Fruit fly (Drosophila melanogaster) whole organism, embryonic: ENCODE data around the gene fd96Cb.

Source experiments
- Bgb ChIP-seq: fragments of 200-800 bp; sonication (Bioruptor generic); IDR thresholded peaks from 2 replicates; pipeline ENCODE4 v1.3.6; 2022; ENCODE audit warnings: missing biosample characterization, missing genetic modification characterization; ENCODE audit not compliant: partially characterized antibody
- CG12659 ChIP-seq: fragments of 200-800 bp; sonication (Bioruptor generic); optimal IDR thresholded peaks from 3 replicates; lab custom pipeline; 2017; ENCODE audit warnings: mild to moderate bottlenecking, missing biosample characterization, missing genetic modification reagents, missing genetic modification characterization
- CG15514 ChIP-seq: fragments of 200-800 bp; sonication (Bioruptor generic); optimal IDR thresholded peaks from 3 replicates; lab custom pipeline; 2017; ENCODE audit warnings: missing biosample characterization, missing genetic modification characterization, mild to moderate bottlenecking, moderate library complexity, missing genetic modification reagents
- CG16813 ChIP-seq: fragments of 200-800 bp; sonication (Bioruptor generic); IDR thresholded peaks from 3 replicates; pipeline ENCODE4 v1.3.6; 2022; ENCODE audit warnings: missing biosample characterization, missing genetic modification characterization; ENCODE audit not compliant: partially characterized antibody
- CG17829 ChIP-seq: fragments of 200-800 bp; optimal IDR thresholded peaks from 2 replicates; lab custom pipeline; 2019; ENCODE audit warnings: missing biosample characterization, mild to moderate bottlenecking, missing genetic modification characterization, moderate library complexity
- CG2116 ChIP-seq: fragments of 200-800 bp; sonication (Bioruptor generic); optimal IDR thresholded peaks from 3 replicates; lab custom pipeline; 2018; ENCODE audit warnings: missing biosample characterization, mild to moderate bottlenecking, missing genetic modification characterization
- CG2129 ChIP-seq: fragments of 200-800 bp; sonication (Bioruptor generic); IDR thresholded peaks from 2 replicates; pipeline ENCODE4 v1.3.6; 2022; ENCODE audit warnings: missing biosample characterization, missing genetic modification characterization; ENCODE audit not compliant: partially characterized antibody
- CG3281 ChIP-seq: fragments of 200-800 bp; sonication (Bioruptor generic); optimal IDR thresholded peaks from 3 replicates; lab custom pipeline; 2017; ENCODE audit warnings: missing biosample characterization, mild to moderate bottlenecking, missing genetic modification characterization
- CG4404 ChIP-seq: fragments of 200-800 bp; sonication (Bioruptor generic); IDR thresholded peaks from 2 replicates; pipeline ENCODE4 v1.3.6; 2022; ENCODE audit warnings: missing biosample characterization, missing genetic modification characterization
- CG5245 ChIP-seq: fragments of 200-800 bp; sonication (Bioruptor generic); optimal IDR thresholded peaks from 3 replicates; lab custom pipeline; 2016; ENCODE audit warnings: missing biosample characterization, missing genetic modification characterization
- CG6791 ChIP-seq: fragments of 200-800 bp; sonication (Bioruptor generic); IDR thresholded peaks from 3 replicates; pipeline ENCODE4 v1.3.6; 2022; ENCODE audit warnings: missing biosample characterization, missing genetic modification characterization; ENCODE audit not compliant: partially characterized antibody
- Dip3 ChIP-seq: fragments of 200-800 bp; sonication (Bioruptor generic); optimal IDR thresholded peaks from 3 replicates; lab custom pipeline; 2016; ENCODE audit warnings: missing biosample characterization, missing genetic modification characterization
- Doc3 ChIP-seq: fragments of 200-800 bp; sonication (Bioruptor generic); IDR thresholded peaks from 3 replicates; pipeline ENCODE4 v1.3.6; 2022; ENCODE audit warnings: missing biosample characterization, missing genetic modification characterization; ENCODE audit not compliant: partially characterized antibody
- Dref ChIP-seq: fragments of 200-800 bp; sonication (Bioruptor generic); IDR thresholded peaks from 2 replicates; pipeline ENCODE4 v1.3.6; 2022; ENCODE audit warnings: missing biosample characterization, missing genetic modification characterization
- Ets65A ChIP-seq: fragments of 200-800 bp; sonication (Bioruptor generic); peaks from one replicate; lab custom pipeline; 2016; ENCODE audit warnings: missing biosample characterization, missing genetic modification characterization
- Ets97D ChIP-seq: fragments of 200-800 bp; sonication (Bioruptor generic); optimal IDR thresholded peaks from 3 replicates; lab custom pipeline; 2016; ENCODE audit warnings: missing biosample characterization, missing genetic modification characterization
- Jarid2 ChIP-seq: fragments of 200-800 bp; sonication (Bioruptor generic); optimal IDR thresholded peaks from 3 replicates; lab custom pipeline; 2017; ENCODE audit warnings: mild to moderate bottlenecking, missing biosample characterization, missing genetic modification reagents, missing genetic modification characterization
- MESR4 ChIP-seq: fragments of 200-800 bp; sonication (Bioruptor generic); optimal IDR thresholded peaks from 2 replicates; lab custom pipeline; 2018; ENCODE audit warnings: missing biosample characterization, mild to moderate bottlenecking, missing genetic modification characterization, moderate library complexity
- Med ChIP-seq: fragments of 200-800 bp; sonication (Bioruptor generic); peaks from one replicate; lab custom pipeline; 2016; ENCODE audit warnings: missing biosample characterization, missing genetic modification characterization, mild to moderate bottlenecking, inconsistent platforms, moderate library complexity
- Scr ChIP-seq: fragments of 200-800 bp; sonication (Bioruptor generic); IDR thresholded peaks from 2 replicates; pipeline ENCODE4 v1.3.6; 2022; ENCODE audit warnings: missing biosample characterization, missing genetic modification characterization; ENCODE audit not compliant: partially characterized antibody
- Sry-δ ChIP-seq: fragments of 200-800 bp; sonication (Bioruptor generic); optimal IDR thresholded peaks from 2 replicates; lab custom pipeline; 2016; ENCODE audit warnings: missing biosample characterization, missing genetic modification characterization
- amos ChIP-seq: fragments of 200-800 bp; sonication (Bioruptor generic); IDR thresholded peaks from 2 replicates; pipeline ENCODE4 v1.3.6; 2022; ENCODE audit warnings: missing biosample characterization, missing genetic modification characterization; ENCODE audit not compliant: partially characterized antibody
- bbx ChIP-seq: fragments of 200-800 bp; sonication (Bioruptor generic); IDR thresholded peaks from 2 replicates; pipeline ENCODE4 v1.3.6; 2022; ENCODE audit warnings: missing biosample characterization, missing genetic modification characterization; ENCODE audit not compliant: partially characterized antibody
- bigmax ChIP-seq: fragments of 200-800 bp; sonication (Bioruptor generic); optimal IDR thresholded peaks from 2 replicates; lab custom pipeline; 2018; ENCODE audit warnings: missing biosample characterization, mild to moderate bottlenecking, missing genetic modification characterization
- chinmo ChIP-seq: fragments of 200-800 bp; sonication (Bioruptor generic); IDR thresholded peaks from 4 replicates; pipeline ENCODE4 v1.3.6; 2022; ENCODE audit warnings: missing biosample characterization, missing genetic modification characterization; ENCODE audit not compliant: partially characterized antibody
- ci ChIP-seq: fragments of 200-800 bp; sonication (Bioruptor generic); IDR thresholded peaks from 3 replicates; pipeline ENCODE4 v1.3.6; 2022; ENCODE audit warnings: missing biosample characterization, missing genetic modification characterization
- crp ChIP-seq, 2 experiments: fragments of 200-800 bp; sonication (Bioruptor generic); optimal IDR thresholded peaks; 2 replicates in 1 of 2; 3 replicates in 1 of 2; lab custom pipeline; 2017; ENCODE audit warnings: missing biosample characterization in 2 of 2, missing genetic modification characterization in 2 of 2, mild to moderate bottlenecking in 1 of 2, moderate library complexity in 1 of 2
- dm ChIP-seq: fragments of 200-800 bp; sonication (Bioruptor generic); optimal IDR thresholded peaks from 3 replicates; lab custom pipeline; 2016; ENCODE audit warnings: missing biosample characterization, missing genetic modification characterization
- inv ChIP-seq: fragments of 200-800 bp; sonication (Bioruptor generic); IDR thresholded peaks from 2 replicates; pipeline ENCODE4 v1.3.6; 2022; ENCODE audit warnings: missing biosample characterization, missing genetic modification characterization; ENCODE audit not compliant: partially characterized antibody
- kah ChIP-seq: fragments of 200-800 bp; sonication (Bioruptor generic); optimal IDR thresholded peaks from 2 replicates; lab custom pipeline; 2018; ENCODE audit warnings: missing biosample characterization, mild to moderate bottlenecking, missing genetic modification characterization
- knrl ChIP-seq: fragments of 200-800 bp; sonication (Bioruptor generic); IDR thresholded peaks from 3 replicates; pipeline ENCODE4 v1.3.6; 2022; ENCODE audit warnings: missing biosample characterization, missing genetic modification characterization; ENCODE audit not compliant: partially characterized antibody
- lbe ChIP-seq: fragments of 200-800 bp; sonication (Bioruptor generic); optimal IDR thresholded peaks from 2 replicates; lab custom pipeline; 2016; ENCODE audit warnings: missing biosample characterization, mild to moderate bottlenecking, missing genetic modification characterization
- nerfin-1 ChIP-seq: fragments of 200-800 bp; sonication (Bioruptor generic); optimal IDR thresholded peaks from 3 replicates; lab custom pipeline; 2019; ENCODE audit warnings: missing biosample characterization, mild to moderate bottlenecking, missing genetic modification characterization, moderate library complexity
- pb ChIP-seq: fragments of 200-800 bp; sonication (Bioruptor generic); optimal IDR thresholded peaks from 3 replicates; lab custom pipeline; 2016; ENCODE audit warnings: missing biosample characterization, missing genetic modification characterization
- pfk ChIP-seq: fragments of 200-800 bp; sonication (Bioruptor generic); optimal IDR thresholded peaks from 2 replicates; lab custom pipeline; 2018; ENCODE audit warnings: missing biosample characterization, mild to moderate bottlenecking, missing genetic modification characterization, moderate library complexity
- pzg ChIP-seq: fragments of 200-800 bp; sonication (Bioruptor generic); optimal IDR thresholded peaks from 3 replicates; lab custom pipeline; 2018; ENCODE audit warnings: missing biosample characterization, mild to moderate bottlenecking, missing genetic modification characterization, moderate library complexity
- row ChIP-seq: fragments of 200-800 bp; sonication (Bioruptor generic); IDR thresholded peaks from 3 replicates; pipeline ENCODE4 v1.3.6; 2022; ENCODE audit warnings: missing biosample characterization, missing genetic modification characterization
- scrt ChIP-seq: fragments of 200-800 bp; sonication (Bioruptor generic); optimal IDR thresholded peaks from 2 replicates; lab custom pipeline; 2018; ENCODE audit warnings: missing biosample characterization, mild to moderate bottlenecking, missing genetic modification characterization, moderate library complexity
- sna ChIP-seq: fragments of 200-800 bp; sonication (Bioruptor generic); IDR thresholded peaks from 2 replicates; pipeline ENCODE4 v1.3.6; 2022; ENCODE audit warnings: missing biosample characterization, missing genetic modification characterization; ENCODE audit not compliant: partially characterized antibody
- tna ChIP-seq: fragments of 200-800 bp; sonication (Bioruptor generic); IDR thresholded peaks from 2 replicates; pipeline ENCODE4 v1.3.6; 2022; ENCODE audit warnings: missing biosample characterization, missing genetic modification characterization; ENCODE audit not compliant: partially characterized antibody
- unc-4 ChIP-seq: fragments of 200-800 bp; sonication (Bioruptor generic); IDR thresholded peaks from 2 replicates; pipeline ENCODE4 v1.3.6; 2022; ENCODE audit warnings: missing biosample characterization, missing genetic modification characterization; ENCODE audit not compliant: partially characterized antibody

Gene fd96Cb

dm6 chr3R:25127231-25127689 is 32.4 kb downstream of the fd96Cb start, which contains the start of the genes Mocs2A, Mocs2B and Clbn (continued):
- TF ChIP-seq Doc3 (GFP tag; lab: Robert Waterston, UW) (peak; percentile 81), bbx (GFP tag; lab: Robert Waterston, UW) (peak; percentile 62), MESR4 (GFP tag; lab: Kevin White, UChicago) (peak; percentile 70), Med (GFP tag; lab: Kevin White, UChicago) (peak; percentile 19), ci (no peak), inv (GFP tag; lab: Robert Waterston, UW) (peak; percentile 73), pfk (GFP tag; lab: Kevin White, UChicago) (peak; percentile 91), CG12659 (GFP tag; lab: Kevin White, UChicago) (peak; percentile 30), tna (GFP tag; lab: Robert Waterston, UW) (peak; percentile 26; the same call in 1 of the 2 replicates), CG17829 (tag; lab: Kevin White, UChicago) (peak; percentile 12), CG4404 (no peak), chinmo (peak; percentile 75; the same call in 1 of the 4 replicates), crp (GFP tag; optimal IDR thresholded peaks at IDR 0.05; lab: Kevin White, UChicago) (peak in 1 of 2 experiments; percentile 77), Ets65A (no peak), scrt (GFP tag; lab: Kevin White, UChicago) (peak; percentile 81), bigmax (GFP tag; lab: Kevin White, UChicago) (no peak), CG5245 (GFP tag; lab: Kevin White, UChicago) (no peak), knrl (GFP tag; lab: Robert Waterston, UW) (peak; percentile 81), CG6791 (GFP tag; lab: Robert Waterston, UW) (peak; percentile 66), dm (peak; percentile 62), amos (GFP tag; lab: Robert Waterston, UW) (peak; percentile 68), Scr (peak; percentile 89), CG3281 (no peak), unc-4 (GFP tag; lab: Robert Waterston, UW) (peak; percentile 84), CG15514 (GFP tag; lab: Kevin White, UChicago) (peak; percentile 39), CG2116 (GFP tag; lab: Kevin White, UChicago) (peak; percentile 53), sna (GFP tag; lab: Robert Waterston, UW) (peak; percentile 81), Dref (peak; percentile 73), lbe (GFP tag; lab: Kevin White, UChicago) (peak; percentile 12), CG2129 (GFP tag; lab: Robert Waterston, UW) (peak; percentile 75), CG16813 (GFP tag; lab: Robert Waterston, UW) (peak; percentile 82), pzg (GFP tag; lab: Kevin White, UChicago) (peak; percentile 48), pb (GFP tag; lab: Kevin White, UChicago) (no peak), Sry-δ (GFP tag; lab: Kevin White, UChicago) (peak; percentile 84), Bgb (GFP tag; lab: Robert Waterston, UW) (peak; percentile 69), kah (GFP tag; lab: Kevin White, UChicago) (peak; percentile 60), Jarid2 (GFP tag; lab: Kevin White, UChicago) (peak; percentile 47), nerfin-1 (tag; lab: Kevin White, UChicago) (peak; percentile 6), row (peak; percentile 64), Ets97D (peak; percentile 38), Dip3 (GFP tag; lab: Kevin White, UChicago) (no peak)
